Worm (Caenorhabditis elegans): ENCODE measurements around the gene B0218.7.

Gene B0218.7

ce11 chrIV:8165950-8166349, at the start of gene B0218.7:
B0218.7 (minus strand) TSS chrIV:8166050.
- TF ChIP-seq flt-1 (GFP tag; IDR thresholded peaks at IDR 0.05), result no peak
- no peak for TF ChIP-seq med-1 (GFP tag; optimal IDR thresholded peaks at IDR 0.05; ENCODE audit: insufficient read depth)
- no peak for TF ChIP-seq ztf-29 (GFP tag; IDR thresholded peaks at IDR 0.05)
- TF ChIP-seq T22C8.4 (GFP tag; IDR thresholded peaks at IDR 0.05), result no peak
- TF ChIP-seq klf-2 (GFP tag; conservative IDR thresholded peaks at IDR 0.05), result no peak
- TF ChIP-seq cog-1 (tag; optimal IDR thresholded peaks at IDR 0.05), result no peak
- no peak for TF ChIP-seq ref-1 (GFP tag; conservative IDR thresholded peaks at IDR 0.05)
- TF ChIP-seq tab-1 (GFP tag; IDR thresholded peaks at IDR 0.05), result no peak
- TF ChIP-seq ztf-23 (GFP tag; IDR thresholded peaks at IDR 0.05), result no peak

DNA sequence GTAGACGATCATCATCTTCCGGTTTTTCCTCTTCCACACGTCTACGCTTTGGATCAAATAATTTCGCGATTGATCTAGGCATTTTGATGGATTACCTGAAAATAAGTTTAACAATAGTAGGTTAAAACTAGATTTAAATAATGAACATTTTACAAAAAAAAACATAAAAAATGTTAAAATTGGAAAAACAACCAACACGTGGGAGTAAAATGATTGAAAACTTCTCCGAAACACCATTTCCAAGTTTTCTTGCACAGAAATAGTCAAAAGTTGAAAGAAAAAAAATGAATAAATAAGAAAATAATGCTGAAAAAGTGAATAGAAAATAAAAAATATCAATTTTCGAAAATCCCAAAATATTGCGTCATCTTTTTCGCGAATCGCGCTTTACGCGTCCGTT, 45.9 kb upstream of the B0218.7 start, which contains the start of gene C07G1.7:
TSS of gene C07G1.7 (minus strand) at position 101 of the 400 bp plus-strand sequence.
- TF ChIP-seq med-1 (GFP tag; optimal IDR thresholded peaks at IDR 0.05; ENCODE audit: insufficient read depth), result no peak

DNA sequence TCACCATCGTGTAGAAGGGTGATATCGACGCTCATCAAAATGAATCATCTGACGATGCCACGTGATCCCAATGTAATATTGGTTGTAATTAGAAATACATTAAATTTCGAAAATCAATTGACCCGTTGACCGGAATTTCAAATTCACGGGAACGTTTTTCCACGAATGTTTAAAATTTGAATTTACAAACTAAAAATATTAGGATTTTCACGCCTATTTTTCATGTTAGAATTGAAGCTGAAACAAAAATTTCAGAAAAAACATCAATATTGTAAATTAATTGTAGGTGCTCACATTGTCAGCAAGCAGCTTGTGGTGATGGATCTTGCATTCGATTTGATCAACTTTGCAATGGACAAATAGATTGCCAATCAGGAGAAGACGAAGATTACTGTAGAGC, 44.5 kb upstream of the B0218.7 start, which contains the start of gene C07G1.6:
TSS of gene C07G1.6 (minus strand) at position 101 of the 400 bp plus-strand sequence.
- TF ChIP-seq tab-1 (GFP tag; IDR thresholded peaks at IDR 0.05) (no peak), ztf-29 (GFP tag; IDR thresholded peaks at IDR 0.05) (no peak), flt-1 (GFP tag; IDR thresholded peaks at IDR 0.05) (no peak), med-1 (GFP tag; optimal IDR thresholded peaks at IDR 0.05; ENCODE audit: insufficient read depth) (no peak), klf-2 (GFP tag; conservative IDR thresholded peaks at IDR 0.05) (no peak), ztf-23 (GFP tag; IDR thresholded peaks at IDR 0.05) (no peak), T22C8.4 (GFP tag; IDR thresholded peaks at IDR 0.05) (no peak), ref-1 (GFP tag; conservative IDR thresholded peaks at IDR 0.05) (no peak)

ce11 chrIV:8208855-8209254, 43.0 kb upstream of the B0218.7 start:
- TF ChIP-seq tab-1 (GFP tag; IDR thresholded peaks at IDR 0.05), result no peak

DNA sequence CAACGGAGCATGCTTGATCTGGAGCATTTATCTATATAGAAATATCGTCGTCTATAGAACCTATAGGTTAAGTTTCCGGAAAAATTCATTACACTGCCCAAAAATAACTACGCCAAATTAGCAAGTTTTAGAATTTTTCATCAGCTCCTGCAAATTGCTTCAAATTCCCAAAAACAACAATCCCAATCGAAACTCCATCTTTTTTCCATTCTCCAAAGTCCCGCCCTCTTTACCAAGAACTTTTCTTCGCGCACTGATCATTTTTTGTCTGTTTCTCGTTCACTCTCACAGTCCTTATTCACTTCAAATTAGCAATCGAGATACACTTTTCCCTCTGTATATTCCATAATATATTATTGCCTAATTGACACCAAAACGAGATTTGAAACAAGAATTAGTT, 40.5 kb upstream of the B0218.7 start, which contains the start of gene svh-1:
TSS of gene svh-1 (plus strand) at position 301 of the 400 bp plus-strand sequence.
- TF ChIP-seq ztf-29 (GFP tag; IDR thresholded peaks at IDR 0.05) (no peak), ref-1 (GFP tag; conservative IDR thresholded peaks at IDR 0.05) (no peak), klf-2 (GFP tag; conservative IDR thresholded peaks at IDR 0.05) (no peak), med-1 (GFP tag; optimal IDR thresholded peaks at IDR 0.05; ENCODE audit: insufficient read depth) (no peak)

ce11 chrIV:8205272-8206098, 39.6 kb upstream of the B0218.7 start, which contains the start of gene hgrs-1:
hgrs-1 (minus strand) TSS chrIV:8206048.
- TF ChIP-seq cog-1 (tag; optimal IDR thresholded peaks at IDR 0.05) (no peak), klf-2 (GFP tag; conservative IDR thresholded peaks at IDR 0.05) (no peak), flt-1 (GFP tag; IDR thresholded peaks at IDR 0.05) (no peak), tab-1 (GFP tag; IDR thresholded peaks at IDR 0.05) (no peak), ztf-23 (GFP tag; IDR thresholded peaks at IDR 0.05) (no peak), ref-1 (GFP tag; conservative IDR thresholded peaks at IDR 0.05) (no peak), med-1 (GFP tag; optimal IDR thresholded peaks at IDR 0.05; ENCODE audit: insufficient read depth) (no peak), ztf-29 (GFP tag; IDR thresholded peaks at IDR 0.05) (no peak), T22C8.4 (GFP tag; IDR thresholded peaks at IDR 0.05) (no peak)

ce11 chrIV:8203555-8203954, 37.7 kb upstream of the B0218.7 start:
- TF ChIP-seq tab-1 (GFP tag; IDR thresholded peaks at IDR 0.05), result no peak

DNA sequence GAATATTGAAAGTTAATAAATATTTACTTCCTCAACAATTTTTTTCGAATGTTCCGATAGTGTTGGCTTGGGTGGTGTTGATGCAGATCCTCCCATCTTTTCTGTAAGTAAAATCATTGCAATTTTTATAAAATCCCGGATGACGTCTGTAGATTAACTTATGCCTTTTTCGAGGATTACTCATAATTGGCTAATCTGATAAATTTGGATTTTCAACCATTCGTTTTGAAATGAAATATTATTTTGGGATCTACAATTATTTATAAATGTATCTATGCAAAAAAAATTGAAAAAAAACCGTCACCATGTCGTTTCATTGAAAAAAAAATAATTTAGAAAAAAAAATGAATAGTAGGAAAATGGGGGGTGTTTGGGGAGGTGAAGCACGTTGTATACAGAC, 35.3 kb upstream of the B0218.7 start, which contains the start of gene glrx-22:
TSS of gene glrx-22 (minus strand) at position 101 of the 400 bp plus-strand sequence.
- no peak for TF ChIP-seq klf-2 (GFP tag; conservative IDR thresholded peaks at IDR 0.05)
- no peak for TF ChIP-seq cog-1 (tag; optimal IDR thresholded peaks at IDR 0.05)
- TF ChIP-seq ztf-23 (GFP tag; IDR thresholded peaks at IDR 0.05), result no peak
- TF ChIP-seq T22C8.4 (GFP tag; IDR thresholded peaks at IDR 0.05), result no peak
- TF ChIP-seq ztf-29 (GFP tag; IDR thresholded peaks at IDR 0.05), result no peak
- no peak for TF ChIP-seq ref-1 (GFP tag; conservative IDR thresholded peaks at IDR 0.05)
- TF ChIP-seq med-1 (GFP tag; optimal IDR thresholded peaks at IDR 0.05; ENCODE audit: insufficient read depth), result no peak
- no peak for TF ChIP-seq tab-1 (GFP tag; IDR thresholded peaks at IDR 0.05)
- TF ChIP-seq flt-1 (GFP tag; IDR thresholded peaks at IDR 0.05), result no peak

DNA sequence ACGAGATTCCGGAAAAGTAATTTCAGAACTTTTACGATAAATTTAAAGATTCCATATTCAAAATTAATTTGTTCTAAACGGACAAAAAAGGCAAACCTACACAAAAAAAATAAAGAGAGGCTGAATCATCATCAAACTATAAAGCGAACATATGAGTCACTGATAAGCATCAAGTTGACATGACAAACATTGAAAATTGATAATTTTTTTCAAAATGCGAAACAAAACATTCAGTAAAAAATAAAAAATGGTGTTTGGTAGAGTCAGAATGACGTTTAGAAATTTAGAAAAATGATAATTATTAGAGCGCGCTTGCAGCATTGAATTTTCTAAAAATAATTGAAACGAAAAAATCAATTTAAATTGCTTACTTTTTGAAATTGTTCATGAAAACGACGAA, 34.0 kb upstream of the B0218.7 start:
- TF ChIP-seq flt-1 (GFP tag; IDR thresholded peaks at IDR 0.05), result no peak
- no peak for TF ChIP-seq ztf-23 (GFP tag; IDR thresholded peaks at IDR 0.05)
- TF ChIP-seq ref-1 (GFP tag; conservative IDR thresholded peaks at IDR 0.05), result no peak
- TF ChIP-seq T22C8.4 (GFP tag; IDR thresholded peaks at IDR 0.05), result no peak
- TF ChIP-seq med-1 (GFP tag; optimal IDR thresholded peaks at IDR 0.05; ENCODE audit: insufficient read depth), result no peak
- TF ChIP-seq tab-1 (GFP tag; IDR thresholded peaks at IDR 0.05), result no peak

DNA sequence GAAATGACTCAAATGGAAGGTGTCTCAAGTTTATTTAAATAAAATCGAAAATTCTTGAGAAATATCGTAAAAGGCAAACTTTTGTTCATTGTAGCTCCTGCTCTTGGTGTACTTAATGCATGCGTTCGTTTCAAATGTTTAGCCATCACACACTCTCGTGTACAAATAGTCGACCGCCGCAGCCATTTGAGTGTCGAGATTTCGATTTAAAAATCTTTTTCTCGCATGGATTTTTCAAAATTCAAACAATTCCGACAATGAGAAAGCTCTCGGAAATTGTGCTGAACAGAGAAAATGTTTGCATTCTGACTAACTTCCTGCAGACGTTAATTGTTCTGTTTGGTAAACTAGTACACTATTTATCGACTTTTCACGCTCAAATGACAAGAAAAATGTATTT, 33.4 kb upstream of the B0218.7 start:
- no peak for TF ChIP-seq ztf-23 (GFP tag; IDR thresholded peaks at IDR 0.05)
- TF ChIP-seq flt-1 (GFP tag; IDR thresholded peaks at IDR 0.05), result no peak
- no peak for TF ChIP-seq med-1 (GFP tag; optimal IDR thresholded peaks at IDR 0.05; ENCODE audit: insufficient read depth)
- no peak for TF ChIP-seq T22C8.4 (GFP tag; IDR thresholded peaks at IDR 0.05)
- no peak for TF ChIP-seq ztf-29 (GFP tag; IDR thresholded peaks at IDR 0.05)
- TF ChIP-seq ref-1 (GFP tag; conservative IDR thresholded peaks at IDR 0.05), result no peak
- no peak for TF ChIP-seq klf-2 (GFP tag; conservative IDR thresholded peaks at IDR 0.05)
- no peak for TF ChIP-seq tab-1 (GFP tag; IDR thresholded peaks at IDR 0.05)
- TF ChIP-seq cog-1 (tag; optimal IDR thresholded peaks at IDR 0.05), result no peak

Data from whole organism, midembryonic.